Fruit fly (Drosophila melanogaster) Kc167 (cell line): Measurements from ENCODE around the gene CG12609.
A peak's percentile ranks its signal among the peaks of the same experiment; 100 is the strongest.

Experiments
- Myc ChIP-seq: fragments of >200 bp; optimal IDR thresholded peaks from 2 replicates; lab custom pipeline; 2017; ENCODE audit warnings: missing external identifiers
- Sin3A ChIP-seq: fragments of >200 bp; optimal IDR thresholded peaks from 2 replicates; lab custom pipeline; 2018; ENCODE audit warnings: missing external identifiers
- h ChIP-seq: fragments of >200 bp; optimal IDR thresholded peaks from 3 replicates; lab custom pipeline; 2018; ENCODE audit warnings: missing external identifiers
- psq ChIP-seq: fragments of >200 bp; optimal IDR thresholded peaks from 2 replicates; lab custom pipeline; 2017; ENCODE audit warnings: missing external identifiers
- ttk ChIP-seq: sonication (Bioruptor generic); optimal IDR thresholded peaks from 2 replicates; lab custom pipeline; 2017; ENCODE audit warnings: missing external identifiers

- no peak for TF ChIP-seq psq
- TF ChIP-seq Myc (lab: Kevin White, UChicago): no peak
- TF ChIP-seq h: peak; percentile 63
- TF ChIP-seq Sin3A (lab: Kevin White, UChicago): no peak
- no peak for TF ChIP-seq ttk (lab: Kevin White, UChicago)
Measured at dm6 chrX:18789353-18790210, 41.5 kb upstream of the CG12609 start.
